Worm (Caenorhabditis elegans): ENCODE data around the gene fbxa-163.

DNA sequence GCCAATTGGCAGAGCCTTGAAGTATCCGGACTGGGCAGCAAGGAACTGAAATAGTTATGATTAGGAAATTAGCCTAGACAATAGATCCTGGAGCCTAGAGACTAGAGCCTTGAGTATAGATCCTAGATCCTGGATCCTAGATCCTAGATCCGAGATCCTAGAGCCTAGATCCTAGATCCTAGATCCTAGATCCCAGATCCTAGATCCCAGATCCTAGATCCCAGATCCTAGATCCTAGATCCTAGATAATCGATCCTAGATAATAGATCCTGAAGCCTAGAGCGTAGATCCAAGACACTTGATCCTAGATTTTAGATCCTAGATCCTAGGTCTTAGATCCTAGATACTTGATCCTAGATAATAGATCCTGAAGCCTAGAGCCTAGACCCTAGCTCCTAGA, 5.5 kb downstream of the fbxa-163 start:
- TF ChIP-seq ref-1 (GFP tag; conservative IDR thresholded peaks at IDR 0.05), result no peak
- TF ChIP-seq klf-2 (GFP tag; conservative IDR thresholded peaks at IDR 0.05), result no peak
- TF ChIP-seq flt-1 (GFP tag; IDR thresholded peaks at IDR 0.05), result no peak
- no peak for TF ChIP-seq tab-1 (GFP tag; IDR thresholded peaks at IDR 0.05)
- no peak for TF ChIP-seq med-1 (GFP tag; optimal IDR thresholded peaks at IDR 0.05; ENCODE audit: insufficient read depth)

Measured in whole organism, midembryonic.